Fruit fly (Drosophila melanogaster) whole organism, prepupa: Measurements from ENCODE around the gene CG14442.

Source experiments
- CG16779 ChIP-seq: fragments of 200-800 bp; sonication (Bioruptor generic); optimal IDR thresholded peaks from 3 replicates; lab custom pipeline; 2017; ENCODE audit warnings: missing biosample characterization, mild to moderate bottlenecking, missing genetic modification characterization
- CG3032 ChIP-seq: fragments of 200-800 bp; optimal IDR thresholded peaks from 2 replicates; lab custom pipeline; 2019; ENCODE audit warnings: missing biosample characterization, mild to moderate bottlenecking, missing genetic modification characterization, moderate library complexity
- CG6276 ChIP-seq: fragments of 200-800 bp; sonication (Bioruptor generic); optimal IDR thresholded peaks from 2 replicates; lab custom pipeline; 2017; ENCODE audit warnings: missing biosample characterization, mild to moderate bottlenecking, missing genetic modification characterization
- CG9139 ChIP-seq: fragments of 200-800 bp; sonication (Bioruptor generic); optimal IDR thresholded peaks from 3 replicates; lab custom pipeline; 2017; ENCODE audit warnings: missing biosample characterization, mild to moderate bottlenecking, missing genetic modification characterization
- Eip93F ChIP-seq: fragments of 200-800 bp; sonication (Bioruptor generic); optimal IDR thresholded peaks from 2 replicates; lab custom pipeline; 2016; ENCODE audit warnings: missing biosample characterization, mild to moderate bottlenecking, missing genetic modification characterization
- Ets21C ChIP-seq: fragments of 200-800 bp; sonication (Bioruptor generic); optimal IDR thresholded peaks from 3 replicates; lab custom pipeline; 2016; ENCODE audit warnings: missing biosample characterization, missing genetic modification characterization
- Sox102F ChIP-seq: fragments of 200-800 bp; sonication (Bioruptor generic); optimal IDR thresholded peaks from 2 replicates; lab custom pipeline; 2016; ENCODE audit warnings: missing biosample characterization, mild to moderate bottlenecking, missing genetic modification characterization
- salr ChIP-seq, 2 experiments: fragments of 200-800 bp; sonication (Bioruptor generic); optimal IDR thresholded peaks; 3 replicates each; lab custom pipeline; 2016 to 2018; ENCODE audit warnings: missing biosample characterization in 2 of 2, missing genetic modification characterization in 2 of 2, mild to moderate bottlenecking in 1 of 2
- ss ChIP-seq, 2 experiments: fragments of 200-800 bp; sonication (Bioruptor generic); optimal IDR thresholded peaks; 2 replicates in 1 of 2; 3 replicates in 1 of 2; lab custom pipeline; 2017 to 2018; ENCODE audit warnings: mild to moderate bottlenecking in 2 of 2, missing biosample characterization in 2 of 2, missing genetic modification characterization in 2 of 2, moderate library complexity in 1 of 2

DNA sequence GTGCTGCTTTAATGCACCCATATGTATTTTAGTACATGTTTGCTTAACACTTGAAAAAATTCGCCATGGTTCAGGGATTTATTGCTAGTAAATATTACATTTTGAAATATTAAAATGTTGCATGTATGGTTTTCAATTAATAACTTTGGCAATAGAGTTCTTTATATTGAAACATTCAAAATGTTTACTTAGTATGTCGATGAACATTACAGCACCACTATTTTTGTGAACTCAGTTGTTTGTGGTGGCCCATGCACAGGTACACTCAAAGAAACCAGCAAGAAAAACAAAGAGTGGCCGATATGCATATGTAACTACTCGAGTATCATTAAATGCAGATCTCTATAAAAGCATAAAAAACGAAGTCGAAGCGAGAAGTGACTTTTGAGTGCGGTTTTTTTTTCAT lies 7.2 kb upstream of the CG14442 start:
- TF ChIP-seq Ets21C (GFP tag; lab: Kevin White, UChicago) (no peak), CG16779 (tag; lab: Kevin White, UChicago) (peak; percentile 58), Sox102F (GFP tag; lab: Kevin White, UChicago) (no peak), ss (GFP tag; optimal IDR thresholded peaks at IDR 0.05; lab: Kevin White, UChicago) (peak; percentile 65 to 83), CG9139 (GFP tag; lab: Kevin White, UChicago) (peak; percentile 58), Eip93F (GFP tag; lab: Kevin White, UChicago) (no peak), CG6276 (GFP tag; lab: Kevin White, UChicago) (peak; percentile 80), salr (GFP tag; optimal IDR thresholded peaks at IDR 0.05; lab: Kevin White, UChicago) (peak; percentile 50 to 75), CG3032 (tag; lab: Kevin White, UChicago) (peak; percentile 75)
